Worm (Caenorhabditis elegans) whole organism, L2 larva: ENCODE results near the gene fntb-1.

Source experiments
- R02D3.7 ChIP-seq: fragments of 150-350 bp; optimal IDR thresholded peaks from 2 replicates; lab custom pipeline; 2014; ENCODE audit warnings: missing biosample characterization, missing genetic modification characterization
- ama-1 ChIP-seq: fragments of 150-350 bp; optimal IDR thresholded peaks from 2 replicates; lab custom pipeline; 2018; ENCODE audit warnings: inconsistent platforms
- dmd-4 ChIP-seq: sonication (generic microtip); optimal IDR thresholded peaks from 2 replicates; lab custom pipeline; 2017; ENCODE audit warnings: missing biosample characterization, missing genetic modification characterization
- elt-3 ChIP-seq: sonication (generic microtip); optimal IDR thresholded peaks from 2 replicates; lab custom pipeline; 2017; ENCODE audit warnings: missing biosample characterization, missing genetic modification characterization
- lsy-2 ChIP-seq, 2 experiments: fragments of 150-350 bp in 1 of 2; sonication (generic microtip) in 1 of 2; optimal IDR thresholded peaks; 2 replicates each; lab custom pipeline; 2014 to 2017; ENCODE audit warnings: missing biosample characterization in 2 of 2, missing genetic modification characterization in 2 of 2
- mdl-1 ChIP-seq, 2 experiments: fragments of 150-350 bp in 1 of 2; sonication (generic microtip) in 1 of 2; optimal IDR thresholded peaks; 2 replicates each; lab custom pipeline; 2017; ENCODE audit warnings: missing biosample characterization in 2 of 2, missing genetic modification characterization in 2 of 2
- nhr-23 ChIP-seq: fragments of 150-350 bp; optimal IDR thresholded peaks from 2 replicates; lab custom pipeline; 2014; ENCODE audit warnings: missing biosample characterization, missing genetic modification reagents, missing genetic modification characterization
- nhr-25 ChIP-seq: fragments of 150-350 bp; sonication (generic microtip); optimal IDR thresholded peaks from 3 replicates; lab custom pipeline; 2014; ENCODE audit warnings: missing biosample characterization, missing genetic modification characterization
- nhr-6 ChIP-seq: fragments of 150-350 bp; optimal IDR thresholded peaks from 2 replicates; lab custom pipeline; 2014; ENCODE audit warnings: missing biosample characterization, missing genetic modification characterization
- ztf-11 ChIP-seq: sonication (generic microtip); optimal IDR thresholded peaks from 2 replicates; lab custom pipeline; 2017; ENCODE audit warnings: missing biosample characterization, missing genetic modification characterization

DNA sequence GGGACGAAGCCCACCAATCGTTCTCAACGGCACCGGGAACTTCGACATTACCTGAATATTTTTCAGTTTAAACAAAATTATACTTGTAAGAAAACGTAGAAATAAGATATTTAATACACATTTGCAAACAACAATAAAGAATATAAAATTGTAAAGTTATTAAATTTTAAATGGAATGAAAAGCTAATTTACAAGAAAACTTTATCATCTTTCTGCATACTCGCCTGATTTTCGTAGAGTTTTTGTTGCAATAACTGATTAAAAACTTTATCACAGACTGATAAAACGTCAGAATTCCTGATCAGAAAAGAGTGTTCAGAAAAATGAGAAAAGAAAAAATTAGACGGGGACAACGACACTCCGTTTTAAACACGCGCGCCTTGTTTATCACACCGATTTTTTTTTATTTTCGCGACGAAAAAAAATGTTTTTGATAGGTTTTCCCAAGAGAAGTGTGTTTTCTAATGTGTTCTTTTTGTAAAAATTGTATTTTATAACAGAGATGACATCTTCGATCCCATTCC is at the start of gene fntb-1, which contains the start of gene dlat-1:
- TF ChIP-seq nhr-6 (tag; lab: Kevin White, UChicago) (no peak), lsy-2 (tag; optimal IDR thresholded peaks at IDR 0.05; lab: Kevin White, UChicago) (no peak), elt-3 (tag; lab: Kevin White, UChicago) (no peak), dmd-4 (no peak), ztf-11 (tag; lab: Kevin White, UChicago) (no peak), R02D3.7 (tag; lab: Kevin White, UChicago) (no peak), ama-1 (no peak), nhr-25 (tag; lab: Kevin White, UChicago) (no peak), mdl-1 (tag; optimal IDR thresholded peaks at IDR 0.05; lab: Kevin White, UChicago) (no peak), nhr-23 (tag; lab: Kevin White, UChicago) (no peak)
